Worm (Caenorhabditis elegans): Measurements from ENCODE around the gene ZK896.1.

The ZK896.1 gene

ce11 chrIV:12833698-12834416 lies 41.3 kb downstream of the ZK896.1 start (continued):
- TF ChIP-seq nhr-11 (tag; optimal IDR thresholded peaks at IDR 0.05), result peak; percentile 41
- peak; percentile 42; the same call in 1 of the 2 replicates for TF ChIP-seq pha-4 (GFP tag; IDR thresholded peaks at IDR 0.05)
- TF ChIP-seq pha-4 (tag; optimal IDR thresholded peaks at IDR 0.05), result no peak
- peak; percentile 61 for TF ChIP-seq set-16 (GFP tag; IDR thresholded peaks at IDR 0.05)
- TF ChIP-seq unc-62 (GFP tag; optimal IDR thresholded peaks at IDR 0.05 in 1 of 2), result peak in 1 of 2 experiments; percentile 8
- TF ChIP-seq unc-62 (tag; optimal IDR thresholded peaks at IDR 0.05), result no peak
- peak; percentile 56 for TF ChIP-seq aha-1 (tag)
- peak; percentile 79 for TF ChIP-seq hlh-11 (tag; optimal IDR thresholded peaks at IDR 0.05)
- no peak for TF ChIP-seq fos-1 (tag; optimal IDR thresholded peaks at IDR 0.05)
- TF ChIP-seq tra-1 (GFP tag; IDR thresholded peaks at IDR 0.05), result peak; percentile 87; the same call in 1 of the 2 replicates
- TF ChIP-seq lin-39 (tag; optimal IDR thresholded peaks at IDR 0.05), result no peak
- TF ChIP-seq daf-16 (GFP tag; optimal IDR thresholded peaks at IDR 0.05), result no peak
- peak; percentile 27 for TF ChIP-seq daf-16 (tag; optimal IDR thresholded peaks at IDR 0.05)
- peak; percentile 8 for TF ChIP-seq T20F7.1 (GFP tag; optimal IDR thresholded peaks at IDR 0.05)
- TF ChIP-seq mes-2 (tag; optimal IDR thresholded peaks at IDR 0.05; ENCODE audit: poor library complexity, severe bottlenecking), result peak; percentile 24
- peak; percentile 66; the same call in 1 of the 2 replicates for TF ChIP-seq nhr-41 (GFP tag; IDR thresholded peaks at IDR 0.05)
- no peak for TF ChIP-seq Y5F2A.4 (GFP tag; optimal IDR thresholded peaks at IDR 0.05)
- TF ChIP-seq nhr-48 (tag; optimal IDR thresholded peaks at IDR 0.05), result peak; percentile 70
- peak; percentile 99 for TF ChIP-seq dmd-6 (GFP tag; IDR thresholded peaks at IDR 0.05)
- TF ChIP-seq mdl-1 (tag; optimal IDR thresholded peaks at IDR 0.05), result peak in 1 of 2 experiments; percentile 40
- no peak for TF ChIP-seq ceh-62 (tag; optimal IDR thresholded peaks at IDR 0.05)
- TF ChIP-seq mdt-29 (GFP tag; IDR thresholded peaks at IDR 0.05), result peak; percentile 16; the same call in 1 of the 2 replicates
- TF ChIP-seq lsy-2 (tag; optimal IDR thresholded peaks at IDR 0.05), result no peak

ce11 chrIV:12831609-12832500 lies 43.3 kb downstream of the ZK896.1 start:
- no peak for TF ChIP-seq saeg-2 (GFP tag; IDR thresholded peaks at IDR 0.05)
- TF ChIP-seq lir-3 (tag; optimal IDR thresholded peaks at IDR 0.05), result no peak
- peak in 1 of 2 experiments; percentile 86 for TF ChIP-seq unc-62 (GFP tag; optimal IDR thresholded peaks at IDR 0.05 in 1 of 2)
- TF ChIP-seq unc-62 (tag; optimal IDR thresholded peaks at IDR 0.05), result no peak
- TF ChIP-seq mes-2 (tag; optimal IDR thresholded peaks at IDR 0.05; ENCODE audit: poor library complexity, severe bottlenecking), result peak; percentile 51
- TF ChIP-seq F49E8.2 (tag; optimal IDR thresholded peaks at IDR 0.05; ENCODE audit: borderline replicate concordance), result peak; percentile 23
- TF ChIP-seq ama-1 (optimal IDR thresholded peaks at IDR 0.05), result no peak
- TF ChIP-seq Y48G9A.11 (GFP tag; IDR thresholded peaks at IDR 0.05), result peak; percentile 55; the same call in 1 of the 2 replicates
- peak in 1 of 2 experiments; percentile 3 for TF ChIP-seq mdl-1 (tag; optimal IDR thresholded peaks at IDR 0.05)
- peak in 1 of 2 experiments; percentile 57 for TF ChIP-seq lsy-2 (tag; optimal IDR thresholded peaks at IDR 0.05)
- TF ChIP-seq skn-1 (tag; optimal IDR thresholded peaks at IDR 0.05), result no peak
- peak; percentile 80 for TF ChIP-seq snpc-1.2 (GFP tag; IDR thresholded peaks at IDR 0.05)
- TF ChIP-seq spr-3 (GFP tag; optimal IDR thresholded peaks at IDR 0.05), result no peak
- no peak for TF ChIP-seq lin-1 (GFP tag; IDR thresholded peaks at IDR 0.05)

- TF ChIP-seq unc-62 (GFP tag; optimal IDR thresholded peaks at IDR 0.05 in 1 of 2) (no peak), unc-62 (tag; optimal IDR thresholded peaks at IDR 0.05) (no peak), aha-1 (tag) (peak; percentile 91), hlh-11 (tag; optimal IDR thresholded peaks at IDR 0.05) (peak; percentile 1)
Measured at ce11 chrIV:12830829-12831392, 44.2 kb downstream of the ZK896.1 start.

Measured in whole organism, L4 larva.